Worm (Caenorhabditis elegans) whole organism, mixed stage, embryonic: ENCODE measurements around the gene Y7A5A.7.

Experiments used
- ces-1 ChIP-seq: fragments of 150-350 bp; optimal IDR thresholded peaks from 2 replicates; lab custom pipeline; 2014; ENCODE audit warnings: missing biosample characterization, missing genetic modification reagents, missing genetic modification characterization
- elt-3 ChIP-seq: fragments of 150-350 bp; optimal IDR thresholded peaks from 2 replicates; lab custom pipeline; 2014; ENCODE audit warnings: missing biosample characterization, missing genetic modification characterization
- mab-5 ChIP-seq: fragments of 150-350 bp; optimal IDR thresholded peaks from 2 replicates; lab custom pipeline; 2014; ENCODE audit warnings: missing biosample characterization, missing genetic modification characterization
- nhr-12 ChIP-seq: fragments of 150-350 bp; optimal IDR thresholded peaks from 2 replicates; lab custom pipeline; 2014; ENCODE audit warnings: missing biosample characterization, missing genetic modification characterization
- nhr-76 ChIP-seq: sonication (generic microtip); optimal IDR thresholded peaks from 2 replicates; lab custom pipeline; 2017; ENCODE audit warnings: missing biosample characterization, missing genetic modification characterization
- snpc-4 ChIP-seq: fragments of 150-350 bp; optimal IDR thresholded peaks from 2 replicates; lab custom pipeline; 2014; ENCODE audit warnings: missing biosample characterization, missing genetic modification characterization
- tbx-8 ChIP-seq: fragments of 200-800 bp; sonication (Bioruptor generic); optimal IDR thresholded peaks from 2 replicates; lab custom pipeline; 2018; ENCODE audit warnings: mild to moderate bottlenecking, missing genetic modification characterization, moderate library complexity, missing compliant biosample characterization
- unc-39 ChIP-seq: fragments of 150-350 bp; optimal IDR thresholded peaks from 2 replicates; lab custom pipeline; 2014; ENCODE audit warnings: missing biosample characterization, missing genetic modification characterization

DNA sequence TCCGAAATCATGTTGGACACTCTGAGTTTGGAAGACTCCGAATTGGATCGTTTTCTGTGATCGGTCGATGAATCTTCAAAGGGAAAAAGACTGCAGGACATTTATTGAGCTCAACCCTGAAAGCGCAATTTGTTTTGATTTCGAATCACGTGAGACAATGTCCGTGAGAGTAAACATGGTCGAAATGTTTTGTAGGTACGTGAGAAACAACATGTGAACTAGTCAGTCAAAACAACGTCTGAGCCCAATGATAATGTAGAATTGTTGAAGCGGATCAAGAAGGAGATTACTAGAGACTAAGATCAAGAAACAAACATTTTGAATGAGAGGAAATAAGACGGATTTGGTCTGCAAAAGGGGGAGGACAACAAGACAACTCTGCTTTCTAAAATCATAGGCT, at the start of gene Y7A5A.7:
- TF ChIP-seq tbx-8 (GFP tag; lab: Kevin White, UChicago) (no peak), nhr-12 (tag; lab: Kevin White, UChicago) (no peak), unc-39 (tag; lab: Kevin White, UChicago) (no peak), elt-3 (no peak), mab-5 (tag; lab: Kevin White, UChicago) (no peak), snpc-4 (tag; lab: Kevin White, UChicago) (no peak), ces-1 (no peak), nhr-76 (tag; lab: Kevin White, UChicago) (no peak)
